Worm (Caenorhabditis elegans): ENCODE results near the gene pac-1.

pac-1 gene

DNA sequence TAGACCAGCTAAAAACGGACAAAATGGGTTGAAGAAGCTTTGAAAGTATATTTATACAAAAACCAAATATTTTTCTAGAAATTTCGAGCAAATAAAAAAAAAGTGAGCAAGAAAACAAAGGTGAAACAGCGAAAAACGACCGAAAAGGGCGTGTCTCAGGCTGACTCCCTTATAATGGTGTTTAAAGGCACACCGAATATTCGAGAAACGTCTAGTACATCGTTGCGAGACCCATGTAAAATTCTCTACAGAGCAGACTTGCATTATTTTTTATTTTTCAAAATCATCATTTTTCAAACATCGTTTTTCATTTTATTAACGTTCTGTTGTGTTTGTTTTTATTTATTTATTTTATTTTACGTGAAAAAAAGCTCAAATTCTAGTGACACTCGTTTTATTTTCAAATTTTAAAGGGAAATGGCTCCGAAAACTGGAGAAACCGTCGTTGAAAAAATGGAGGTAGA, 47.8 kb upstream of the pac-1 start, which contains the start of gene rpn-3 (continued):
- TF ChIP-seq snpc-3.4 (tag; optimal IDR thresholded peaks at IDR 0.05) (peak; percentile 93), madf-10 (tag; optimal IDR thresholded peaks at IDR 0.05) (peak; percentile 86), repo-1 (tag; optimal IDR thresholded peaks at IDR 0.05) (peak; percentile 90), snpc-1.1 (tag; optimal IDR thresholded peaks at IDR 0.05; ENCODE audit: insufficient read depth) (peak; percentile 60), sdz-38 (tag; optimal IDR thresholded peaks at IDR 0.05) (no peak), lin-54 (GFP tag; optimal IDR thresholded peaks at IDR 0.05) (peak; percentile 95), egl-44 (GFP tag; IDR thresholded peaks at IDR 0.05) (peak; percentile 67; the same call in 1 of the 2 replicates), hrde-1 (tag; optimal IDR thresholded peaks at IDR 0.05; ENCODE audit: borderline replicate concordance) (peak; percentile 17), nhr-90 (tag; optimal IDR thresholded peaks at IDR 0.05) (no peak), ceh-79 (tag; optimal IDR thresholded peaks at IDR 0.05) (peak; percentile 79), nhr-80 (tag; optimal IDR thresholded peaks at IDR 0.05) (peak; percentile 19), ztf-26 (tag; optimal IDR thresholded peaks at IDR 0.05) (peak; percentile 78), K11D2.4 (GFP tag; IDR thresholded peaks at IDR 0.05) (peak; percentile 93), hsf-1 (GFP tag; IDR thresholded peaks at IDR 0.05) (peak; percentile 100), let-526 (GFP tag; IDR thresholded peaks at IDR 0.05) (peak; percentile 83; the same call in 1 of the 2 replicates), B0019.2 (GFP tag; conservative IDR thresholded peaks at IDR 0.05) (peak; percentile 58; the same call in 1 of the 2 replicates), ztf-25 (GFP tag; IDR thresholded peaks at IDR 0.05) (no peak), ama-1 (optimal IDR thresholded peaks at IDR 0.05) (no peak), ama-1 (GFP tag; optimal IDR thresholded peaks at IDR 0.05) (no peak), cebp-1 (GFP tag; IDR thresholded peaks at IDR 0.05) (peak; percentile 65), cebp-1 (tag; optimal IDR thresholded peaks at IDR 0.05) (peak; percentile 77), ztf-6 (GFP tag; IDR thresholded peaks at IDR 0.05) (0 out of 2 replicates have a peak, but pooled peaks have one; percentile 13)

DNA sequence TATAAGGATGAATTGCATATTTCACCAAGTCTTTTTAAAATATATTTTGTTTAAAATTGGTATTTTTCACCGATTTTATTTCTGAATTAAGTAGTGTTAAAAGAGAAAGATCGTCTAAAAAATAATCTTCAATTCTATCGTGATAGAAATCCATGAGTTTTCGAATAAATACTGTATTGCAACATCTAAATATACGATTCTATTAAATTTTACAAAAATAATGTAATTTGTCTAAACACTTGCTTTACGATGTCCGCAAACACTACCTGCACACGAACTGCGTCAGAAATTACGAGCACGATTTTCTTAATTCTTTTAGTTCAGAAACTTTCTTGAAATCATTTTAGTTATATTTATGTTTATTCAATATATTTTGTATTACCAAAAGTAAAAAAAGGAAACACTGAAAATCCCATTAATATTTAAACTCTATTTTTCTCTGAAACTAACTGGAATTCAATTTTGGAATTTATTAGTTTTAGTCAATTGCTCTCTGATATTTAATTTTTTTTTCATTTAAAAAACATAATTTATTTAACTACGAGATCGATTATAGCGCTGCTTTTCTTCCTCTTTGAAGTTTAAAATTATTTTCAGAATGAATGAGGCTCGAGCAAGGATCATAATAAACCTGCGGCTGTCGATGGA, 45.5 kb upstream of the pac-1 start, which contains the start of gene mrpl-32:
mrpl-32 (plus strand) TSS at position 598 of the 648 bp plus-strand sequence.
- TF ChIP-seq xnd-1 (tag; optimal IDR thresholded peaks at IDR 0.05) (peak; percentile 38), sdz-38 (tag; optimal IDR thresholded peaks at IDR 0.05) (no peak), athp-1 (tag; optimal IDR thresholded peaks at IDR 0.05) (peak; percentile 66), B0261.1 (tag; optimal IDR thresholded peaks at IDR 0.05) (peak; percentile 8), lin-35 (GFP tag; optimal IDR thresholded peaks at IDR 0.05) (peak in 1 of 3 experiments; percentile 13), rcor-1 (GFP tag; IDR thresholded peaks at IDR 0.05) (0 out of 2 replicates have a peak, but pooled peaks have one; percentile 5), unc-130 (GFP tag; optimal IDR thresholded peaks at IDR 0.05) (peak; percentile 31), snpc-4 (GFP tag; optimal IDR thresholded peaks at IDR 0.05) (peak; percentile 46), snpc-4 (tag; optimal IDR thresholded peaks at IDR 0.05) (peak in 2 of 4 experiments; percentile 21 to 64), nhr-120 (GFP tag; IDR thresholded peaks at IDR 0.05) (no peak), attf-3 (GFP tag; conservative IDR thresholded peaks at IDR 0.05) (0 out of 2 replicates have a peak, but pooled peaks have one; percentile 33), Y53G8AR.9 (GFP tag; conservative IDR thresholded peaks at IDR 0.05) (peak; percentile 76), B0336.3 (GFP tag; IDR thresholded peaks at IDR 0.05) (peak; percentile 81), ekl-4 (GFP tag; IDR thresholded peaks at IDR 0.05) (peak; percentile 79), lin-54 (GFP tag; optimal IDR thresholded peaks at IDR 0.05) (peak; percentile 62), snpc-1.1 (tag; optimal IDR thresholded peaks at IDR 0.05; ENCODE audit: insufficient read depth) (no peak), cebp-1 (GFP tag; IDR thresholded peaks at IDR 0.05) (no peak), cebp-1 (tag; optimal IDR thresholded peaks at IDR 0.05) (peak; percentile 28), Y67H2A.10 (GFP tag; conservative IDR thresholded peaks at IDR 0.05) (no peak), tlf-1 (GFP tag; optimal IDR thresholded peaks at IDR 0.05) (peak; percentile 35), F23B12.7 (tag; optimal IDR thresholded peaks at IDR 0.05; ENCODE audit: insufficient read depth) (peak; percentile 16), hsf-1 (GFP tag; IDR thresholded peaks at IDR 0.05) (peak; percentile 87), lag-1 (GFP tag; IDR thresholded peaks at IDR 0.05) (no peak), pbrm-1 (GFP tag; IDR thresholded peaks at IDR 0.05) (0 out of 2 replicates have a peak, but pooled peaks have one; percentile 19), repo-1 (tag; optimal IDR thresholded peaks at IDR 0.05) (peak; percentile 89), ama-1 (optimal IDR thresholded peaks at IDR 0.05) (peak; percentile 30), ama-1 (GFP tag; optimal IDR thresholded peaks at IDR 0.05) (peak; percentile 2 to 54), lsl-1 (GFP tag; optimal IDR thresholded peaks at IDR 0.05) (peak; percentile 34), Y79H2A.3 (GFP tag; conservative IDR thresholded peaks at IDR 0.05) (0 out of 2 replicates have a peak, but pooled peaks have one; percentile 19), bed-1 (GFP tag; IDR thresholded peaks at IDR 0.05) (0 out of 2 replicates have a peak, but pooled peaks have one; percentile 79), F33H1.4 (GFP tag; IDR thresholded peaks at IDR 0.05) (peak; percentile 33; the same call in 1 of the 2 replicates)

All from whole organism, young adult.